Worm (Caenorhabditis elegans) whole organism, L3 larva: ENCODE results near the gene gly-11.

Experiments
- ama-1 ChIP-seq: fragments of 150-350 bp; optimal IDR thresholded peaks from 2 replicates; lab custom pipeline; 2018
- ceh-28 ChIP-seq: fragments of 150-350 bp; optimal IDR thresholded peaks from 2 replicates; lab custom pipeline; 2014; ENCODE audit warnings: missing biosample characterization, missing genetic modification reagents, missing genetic modification characterization
- elt-1 ChIP-seq: fragments of 150-350 bp; optimal IDR thresholded peaks from 2 replicates; lab custom pipeline; 2014; ENCODE audit warnings: missing biosample characterization, missing genetic modification characterization
- lin-15B ChIP-seq: fragments of 150-350 bp; optimal IDR thresholded peaks from 2 replicates; lab custom pipeline; 2014; ENCODE audit warnings: missing biosample characterization, missing genetic modification characterization
- lin-39 ChIP-seq: fragments of 150-350 bp; optimal IDR thresholded peaks from 2 replicates; lab custom pipeline; 2018; ENCODE audit warnings: missing biosample characterization, missing genetic modification reagents, missing genetic modification characterization
- lsy-12 ChIP-seq: sonication (generic microtip); optimal IDR thresholded peaks from 2 replicates; lab custom pipeline; 2016; ENCODE audit warnings: mild to moderate bottlenecking, missing genetic modification characterization, missing compliant biosample characterization
- nhr-11 ChIP-seq: fragments of 150-350 bp; optimal IDR thresholded peaks from 2 replicates; lab custom pipeline; 2014; ENCODE audit warnings: missing biosample characterization, missing genetic modification characterization
- pha-4 ChIP-seq: fragments of 150-350 bp; optimal IDR thresholded peaks from 2 replicates; lab custom pipeline; 2014; ENCODE audit warnings: missing biosample characterization, missing genetic modification reagents, missing genetic modification characterization
- pqm-1 ChIP-seq: fragments of 150-350 bp; optimal IDR thresholded peaks from 2 replicates; lab custom pipeline; 2017; ENCODE audit warnings: missing biosample characterization, missing genetic modification characterization, inconsistent platforms
- snpc-4 ChIP-seq: fragments of 150-350 bp; optimal IDR thresholded peaks from 2 replicates; lab custom pipeline; 2014; ENCODE audit warnings: missing biosample characterization, missing genetic modification characterization
- unc-39 ChIP-seq: sonication (generic microtip); optimal IDR thresholded peaks from 4 replicates; lab custom pipeline; 2017; ENCODE audit warnings: missing biosample characterization, missing genetic modification characterization

ce11 chrIII:12143792-12144191, 33.3 kb downstream of the gly-11 start:
- no peak for TF ChIP-seq lin-15B (tag; lab: Kevin White, UChicago)
- no peak for TF ChIP-seq lin-39 (tag; lab: Kevin White, UChicago)
- no peak for TF ChIP-seq lsy-12 (tag; lab: Kevin White, UChicago)
- no peak for TF ChIP-seq ama-1 (lab: Kevin White, UChicago)
- TF ChIP-seq unc-39 = no peak
- no peak for TF ChIP-seq elt-1 (tag; lab: Kevin White, UChicago)
- no peak for TF ChIP-seq pha-4 (tag; lab: Kevin White, UChicago)
- TF ChIP-seq nhr-11 = no peak
- TF ChIP-seq pqm-1 = no peak
- TF ChIP-seq snpc-4 (tag; lab: Kevin White, UChicago) = no peak
- no peak for TF ChIP-seq ceh-28
